Worm (Caenorhabditis elegans) whole organism, young adult: ENCODE data around the gene idpc-5.

Experiments used
- B0035.1 ChIP-seq: sonication (generic microtip); optimal IDR thresholded peaks from 2 replicates; lab custom pipeline; 2016; ENCODE audit warnings: missing genetic modification characterization, mild to moderate bottlenecking, missing compliant biosample characterization, missing genotype, missing genetic modification reagents
- F23B12.7 ChIP-seq: sonication (generic microtip); optimal IDR thresholded peaks from 2 replicates; lab custom pipeline; 2017; ENCODE audit warnings: missing genetic modification characterization, mild to moderate bottlenecking, missing compliant biosample characterization, antibody characterized with exemption, moderate library complexity; ENCODE audit not compliant: insufficient read depth
- F57C9.4 ChIP-seq: sonication (generic microtip); optimal IDR thresholded peaks from 2 replicates; lab custom pipeline; 2017; ENCODE audit warnings: mild to moderate bottlenecking, missing genetic modification characterization, missing compliant biosample characterization
- aptf-2 ChIP-seq: fragments of 200-800 bp; sonication (Bioruptor generic); conservative IDR thresholded peaks from 2 replicates; pipeline ENCODE4 v1.3.6; 2022; ENCODE audit warnings: missing genetic modification reagents, missing genetic modification characterization, missing compliant biosample characterization
- die-1 ChIP-seq: sonication (generic microtip); optimal IDR thresholded peaks from 2 replicates; lab custom pipeline; 2016; ENCODE audit warnings: missing genotype, mild to moderate bottlenecking, missing genetic modification characterization, missing compliant biosample characterization
- dpl-1 ChIP-seq: fragments of 150-350 bp; optimal IDR thresholded peaks from 2 replicates; lab custom pipeline; 2014; ENCODE audit warnings: missing biosample characterization, missing genetic modification reagents, missing genetic modification characterization
- hsf-1 ChIP-seq: fragments of 200-800 bp; sonication (Bioruptor generic); IDR thresholded peaks from 2 replicates; pipeline ENCODE4 v1.3.6; 2022; ENCODE audit warnings: missing genetic modification reagents, missing genetic modification characterization, missing compliant biosample characterization
- nfya-1 ChIP-seq: sonication (generic microtip); optimal IDR thresholded peaks from 2 replicates; lab custom pipeline; 2017; ENCODE audit warnings: antibody characterized with exemption, missing compliant biosample characterization, missing genetic modification characterization, borderline replicate concordance; ENCODE audit not compliant: insufficient read depth
- unc-62 ChIP-seq: fragments of 150-350 bp; optimal IDR thresholded peaks from 2 replicates; lab custom pipeline; 2014; ENCODE audit warnings: missing biosample characterization, missing genetic modification reagents, missing genetic modification characterization
- zim-3 ChIP-seq: sonication (generic microtip); optimal IDR thresholded peaks from 2 replicates; lab custom pipeline; 2017; ENCODE audit warnings: mild to moderate bottlenecking, missing genetic modification characterization, moderate library complexity, missing compliant biosample characterization

- TF ChIP-seq hsf-1 (no peak), unc-62 (GFP tag; lab: Kevin White, UChicago) (no peak), aptf-2 (GFP tag; lab: Robert Waterston, UW) (no peak), F23B12.7 (tag; lab: Kevin White, UChicago) (no peak), die-1 (tag; lab: Kevin White, UChicago) (no peak), F57C9.4 (tag; lab: Kevin White, UChicago) (no peak), nfya-1 (tag; lab: Kevin White, UChicago) (no peak), zim-3 (tag; lab: Kevin White, UChicago) (no peak), dpl-1 (GFP tag; lab: Kevin White, UChicago) (no peak), B0035.1 (tag; lab: Kevin White, UChicago) (no peak)
Measured at ce11 chrV:9584263-9584662, 38.5 kb downstream of the idpc-5 start.
